Worm (Caenorhabditis elegans): ENCODE measurements around the gene F16G10.1.

Gene F16G10.1

ce11 chrII:2385495-2385894 lies 18.6 kb upstream of the F16G10.1 start, which contains the start of gene F16G10.9:
Gene F16G10.9, minus strand, starts transcription at chrII:2385595.
- no peak for TF ChIP-seq him-1 (tag; optimal IDR thresholded peaks at IDR 0.05)

ce11 chrII:2390884-2391283 lies 13.2 kb upstream of the F16G10.1 start, which contains the start of gene F16G10.10:
Gene F16G10.10, minus strand, starts transcription at chrII:2390984.
- TF ChIP-seq dao-5 (tag; optimal IDR thresholded peaks at IDR 0.05) (no peak), him-1 (tag; optimal IDR thresholded peaks at IDR 0.05) (no peak), W03F9.2 (tag; optimal IDR thresholded peaks at IDR 0.05) (no peak)

- TF ChIP-seq dao-5 (tag; optimal IDR thresholded peaks at IDR 0.05) (no peak), him-1 (tag; optimal IDR thresholded peaks at IDR 0.05) (no peak), W03F9.2 (tag; optimal IDR thresholded peaks at IDR 0.05) (no peak)
These were observed 10.3 kb upstream of the F16G10.1 start, which contains the start of gene F16G10.11 for ce11 chrII:2393821-2394220. Gene F16G10.11, minus strand, starts transcription at chrII:2393921.

- no peak for TF ChIP-seq him-1 (tag; optimal IDR thresholded peaks at IDR 0.05)
- no peak for TF ChIP-seq W03F9.2 (tag; optimal IDR thresholded peaks at IDR 0.05)
- TF ChIP-seq dao-5 (tag; optimal IDR thresholded peaks at IDR 0.05), result no peak
These were observed 8.2 kb upstream of the F16G10.1 start, which contains the start of gene F16G10.13 for ce11 chrII:2395864-2396263. Gene F16G10.13, minus strand, starts transcription at chrII:2395964.

- TF ChIP-seq W03F9.2 (tag; optimal IDR thresholded peaks at IDR 0.05), result no peak
- TF ChIP-seq dao-5 (tag; optimal IDR thresholded peaks at IDR 0.05), result no peak
- no peak for TF ChIP-seq him-1 (tag; optimal IDR thresholded peaks at IDR 0.05)
These were observed 5.2 kb upstream of the F16G10.1 start, which contains the start of gene F16G10.14 for ce11 chrII:2398884-2399283. Gene F16G10.14, minus strand, starts transcription at chrII:2398984.

ce11 chrII:2399810-2400209 lies 4.3 kb upstream of the F16G10.1 start:
- TF ChIP-seq him-1 (tag; optimal IDR thresholded peaks at IDR 0.05) (no peak), dao-5 (tag; optimal IDR thresholded peaks at IDR 0.05) (no peak)

- TF ChIP-seq him-1 (tag; optimal IDR thresholded peaks at IDR 0.05), result no peak
- TF ChIP-seq W03F9.2 (tag; optimal IDR thresholded peaks at IDR 0.05), result no peak
- no peak for TF ChIP-seq dao-5 (tag; optimal IDR thresholded peaks at IDR 0.05)
These were observed 7.0 kb downstream of the F16G10.1 start for ce11 chrII:2411093-2411492.

ce11 chrII:2411555-2411954 lies 7.5 kb downstream of the F16G10.1 start:
- TF ChIP-seq W03F9.2 (tag; optimal IDR thresholded peaks at IDR 0.05) (no peak), dao-5 (tag; optimal IDR thresholded peaks at IDR 0.05) (no peak), him-1 (tag; optimal IDR thresholded peaks at IDR 0.05) (no peak)

- TF ChIP-seq W03F9.2 (tag; optimal IDR thresholded peaks at IDR 0.05), result no peak
- TF ChIP-seq dao-5 (tag; optimal IDR thresholded peaks at IDR 0.05), result no peak
These were observed 8.6 kb downstream of the F16G10.1 start, which contains the start of gene fbxa-182 for ce11 chrII:2412649-2413048. Gene fbxa-182, minus strand, starts transcription at chrII:2412749.

ce11 chrII:2415439-2415838 lies 11.4 kb downstream of the F16G10.1 start, which contains the start of gene fbxa-4:
Gene fbxa-4, minus strand, starts transcription at chrII:2415531.
- TF ChIP-seq him-1 (tag; optimal IDR thresholded peaks at IDR 0.05) (no peak), W03F9.2 (tag; optimal IDR thresholded peaks at IDR 0.05) (no peak), dao-5 (tag; optimal IDR thresholded peaks at IDR 0.05) (no peak)

- TF ChIP-seq him-1 (tag; optimal IDR thresholded peaks at IDR 0.05), result no peak
- TF ChIP-seq W03F9.2 (tag; optimal IDR thresholded peaks at IDR 0.05), result no peak
- no peak for TF ChIP-seq dao-5 (tag; optimal IDR thresholded peaks at IDR 0.05)
These were observed 13.8 kb downstream of the F16G10.1 start, which contains the start of the genes F42G2.5 and F42G2.7 for ce11 chrII:2417889-2418288. Gene F42G2.5, minus strand, starts transcription at chrII:2417989. Gene F42G2.7, plus strand, starts transcription at chrII:2418158.

- TF ChIP-seq W03F9.2 (tag; optimal IDR thresholded peaks at IDR 0.05), result no peak
- no peak for TF ChIP-seq dao-5 (tag; optimal IDR thresholded peaks at IDR 0.05)
- TF ChIP-seq him-1 (tag; optimal IDR thresholded peaks at IDR 0.05), result no peak
These were observed 14.8 kb downstream of the F16G10.1 start, which contains the start of gene fbxc-20 for ce11 chrII:2418836-2419235. Gene fbxc-20, plus strand, starts transcription at chrII:2419136.

- no peak for TF ChIP-seq dao-5 (tag; optimal IDR thresholded peaks at IDR 0.05)
- TF ChIP-seq W03F9.2 (tag; optimal IDR thresholded peaks at IDR 0.05), result no peak
- TF ChIP-seq him-1 (tag; optimal IDR thresholded peaks at IDR 0.05), result no peak
These were observed 16.6 kb downstream of the F16G10.1 start for ce11 chrII:2420685-2421084.

- TF ChIP-seq W03F9.2 (tag; optimal IDR thresholded peaks at IDR 0.05), result no peak
- no peak for TF ChIP-seq dao-5 (tag; optimal IDR thresholded peaks at IDR 0.05)
- TF ChIP-seq him-1 (tag; optimal IDR thresholded peaks at IDR 0.05), result no peak
These were observed 17.1 kb downstream of the F16G10.1 start for ce11 chrII:2421185-2421584.

ce11 chrII:2421905-2422304 lies 17.8 kb downstream of the F16G10.1 start, which contains the start of gene F42G2.2:
Gene F42G2.2, plus strand, starts transcription at chrII:2422205.
- no peak for TF ChIP-seq him-1 (tag; optimal IDR thresholded peaks at IDR 0.05)
- TF ChIP-seq W03F9.2 (tag; optimal IDR thresholded peaks at IDR 0.05), result no peak
- TF ChIP-seq dao-5 (tag; optimal IDR thresholded peaks at IDR 0.05), result no peak
